Worm (Caenorhabditis elegans) whole organism, midembryonic: Measurements from ENCODE around the gene K08D8.11.

Source experiments
- T22C8.4 ChIP-seq: fragments of 200-800 bp; sonication (Bioruptor generic); IDR thresholded peaks from 2 replicates; pipeline ENCODE4 v1.3.6; 2022; ENCODE audit warnings: missing genetic modification characterization, missing compliant biosample characterization
- cog-1 ChIP-seq: sonication (generic microtip); optimal IDR thresholded peaks from 2 replicates; lab custom pipeline; 2016; ENCODE audit warnings: missing genetic modification characterization, missing compliant biosample characterization
- flt-1 ChIP-seq: fragments of 200-800 bp; sonication (Bioruptor generic); IDR thresholded peaks from 2 replicates; pipeline ENCODE4 v1.3.6; 2022; ENCODE audit warnings: missing genetic modification characterization, missing compliant biosample characterization
- klf-2 ChIP-seq: fragments of 200-800 bp; sonication (Bioruptor generic); conservative IDR thresholded peaks from 2 replicates; pipeline ENCODE4 v1.3.6; 2022; ENCODE audit warnings: missing genetic modification reagents, missing genetic modification characterization, missing compliant biosample characterization
- med-1 ChIP-seq: sonication (generic microtip); optimal IDR thresholded peaks from 2 replicates; lab custom pipeline; 2017; ENCODE audit warnings: missing genetic modification characterization, mild to moderate bottlenecking, missing compliant biosample characterization, antibody characterized with exemption, missing genetic modification reagents; ENCODE audit not compliant: insufficient read depth
- ref-1 ChIP-seq: fragments of 200-800 bp; sonication (Bioruptor generic); conservative IDR thresholded peaks from 2 replicates; pipeline ENCODE4 v1.3.6; 2022; ENCODE audit warnings: missing genetic modification reagents, missing genetic modification characterization, missing compliant biosample characterization
- tab-1 ChIP-seq: fragments of 200-800 bp; sonication (Bioruptor generic); IDR thresholded peaks from 2 replicates; pipeline ENCODE4 v1.3.6; 2022; ENCODE audit warnings: missing genetic modification characterization, missing compliant biosample characterization
- ztf-23 ChIP-seq: fragments of 200-800 bp; sonication (Bioruptor generic); IDR thresholded peaks from 2 replicates; pipeline ENCODE4 v1.3.6; 2022; ENCODE audit warnings: missing genetic modification reagents, missing genetic modification characterization, missing compliant biosample characterization
- ztf-29 ChIP-seq: fragments of 200-800 bp; sonication (Bioruptor generic); IDR thresholded peaks from 2 replicates; pipeline ENCODE4 v1.3.6; 2022; ENCODE audit warnings: missing genetic modification reagents, missing genetic modification characterization, missing compliant biosample characterization

The K08D8.11 gene

ce11 chrIV:12894996-12895395, at the start of gene K08D8.11:
Gene K08D8.11, plus strand, starts transcription at chrIV:12895296.
- no peak for TF ChIP-seq ztf-23 (GFP tag; lab: Robert Waterston, UW)
- TF ChIP-seq cog-1: no peak
- TF ChIP-seq T22C8.4 (GFP tag; lab: Robert Waterston, UW): no peak

DNA sequence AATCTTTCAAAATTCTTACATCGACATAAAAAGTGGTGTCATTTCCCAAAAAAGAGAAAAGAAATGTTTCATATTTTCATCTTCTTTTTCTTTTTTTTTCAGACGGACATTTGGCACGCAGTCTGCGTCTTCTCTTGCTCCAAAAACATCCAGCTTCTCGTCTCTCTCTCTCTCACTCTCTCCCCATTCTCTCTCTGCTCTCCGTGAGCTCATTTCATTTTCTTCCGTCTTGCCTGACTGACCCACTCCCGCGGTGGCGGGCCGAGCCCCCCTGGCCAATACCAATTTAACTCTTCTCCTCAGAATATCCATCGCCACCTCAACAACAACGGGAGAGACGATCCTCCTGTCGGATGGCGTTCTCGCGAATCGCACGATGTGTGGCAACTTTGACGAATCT, 49.5 kb upstream of the K08D8.11 start, which contains the start of gene txt-19:
txt-19 (plus strand) TSS at position 304 of the 400 bp plus-strand sequence.
- TF ChIP-seq ztf-29 (no peak), ref-1 (GFP tag; lab: Robert Waterston, UW) (no peak), tab-1 (no peak), med-1 (GFP tag; lab: Kevin White, UChicago) (no peak), ztf-23 (GFP tag; lab: Robert Waterston, UW) (no peak), flt-1 (no peak), cog-1 (no peak), T22C8.4 (GFP tag; lab: Robert Waterston, UW) (no peak), klf-2 (GFP tag; lab: Robert Waterston, UW) (no peak)

DNA sequence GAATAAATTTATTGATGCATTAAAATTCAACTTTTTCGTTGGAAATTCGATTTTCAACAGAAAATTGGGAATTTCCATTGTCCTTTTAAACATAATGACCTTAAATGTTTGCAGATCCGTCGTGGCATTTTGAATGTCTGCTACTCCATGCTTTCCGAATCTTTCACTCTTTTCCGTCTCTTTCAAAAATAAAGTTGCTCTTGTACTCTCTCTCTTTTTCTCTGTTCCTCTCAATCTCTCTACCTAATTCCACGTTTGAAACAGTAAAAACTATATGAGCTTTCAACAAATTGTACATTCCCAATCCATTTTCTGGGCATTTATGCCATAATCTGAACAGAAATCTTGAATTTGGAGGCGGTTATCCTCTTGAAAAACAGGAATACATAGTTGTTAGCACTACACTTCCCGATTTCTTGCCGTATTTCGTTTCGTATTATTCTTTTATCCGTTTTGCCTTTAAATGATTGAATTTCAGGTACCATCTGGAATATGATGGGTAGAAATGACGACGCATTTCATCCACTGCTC, 46.0 kb upstream of the K08D8.11 start, which contains the start of gene srf-3:
srf-3 (plus strand) TSS at position 481 of the 531 bp plus-strand sequence.
- TF ChIP-seq ztf-29 (no peak), ref-1 (GFP tag; lab: Robert Waterston, UW) (no peak), med-1 (GFP tag; lab: Kevin White, UChicago) (no peak), klf-2 (GFP tag; lab: Robert Waterston, UW) (no peak), T22C8.4 (GFP tag; lab: Robert Waterston, UW) (no peak), tab-1 (no peak), ztf-23 (GFP tag; lab: Robert Waterston, UW) (no peak), flt-1 (no peak), cog-1 (no peak)

DNA sequence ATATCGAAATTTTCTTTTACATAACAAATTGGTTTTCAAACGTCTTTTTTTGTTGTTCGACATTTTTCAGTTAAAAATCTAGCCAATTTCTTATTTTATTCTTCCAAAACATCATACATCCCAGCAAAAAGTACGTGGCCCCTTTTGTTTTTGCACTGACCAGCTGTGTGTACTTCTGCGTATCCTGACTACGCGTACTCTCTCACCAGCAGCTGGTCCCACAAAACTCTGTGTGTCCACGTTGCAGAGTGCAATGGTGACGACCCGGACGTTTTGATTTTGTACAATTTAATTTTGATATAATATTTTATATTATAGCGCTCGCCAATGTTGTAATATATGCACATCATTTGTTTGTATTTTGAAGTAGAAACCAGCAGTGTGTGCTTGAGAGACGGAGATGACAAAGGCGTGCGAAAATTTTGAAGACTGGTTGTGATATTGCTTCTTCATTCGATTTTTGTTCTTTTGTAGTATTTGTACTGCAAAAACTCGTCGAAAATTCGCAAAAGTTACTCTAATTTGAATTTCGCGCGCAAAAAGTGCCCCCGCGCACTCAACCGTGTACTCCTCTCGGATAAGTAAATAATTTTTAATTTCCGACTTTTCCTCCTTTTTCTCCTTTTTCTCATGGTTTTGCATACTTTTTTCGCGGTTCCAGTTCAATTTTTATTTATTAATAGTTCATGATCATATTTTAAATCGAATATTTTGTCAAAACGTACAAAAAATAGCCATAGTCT, 40.6 kb upstream of the K08D8.11 start:
- TF ChIP-seq ztf-23 (GFP tag; lab: Robert Waterston, UW) (no peak), cog-1 (no peak), flt-1 (no peak), tab-1 (no peak), T22C8.4 (GFP tag; lab: Robert Waterston, UW) (no peak)

ce11 chrIV:12855248-12855647, 39.8 kb upstream of the K08D8.11 start, which contains the start of gene nstp-5:
Gene nstp-5, plus strand, starts transcription at chrIV:12855548.
- TF ChIP-seq flt-1: no peak
- TF ChIP-seq med-1 (GFP tag; lab: Kevin White, UChicago): no peak
- no peak for TF ChIP-seq cog-1
- no peak for TF ChIP-seq ztf-23 (GFP tag; lab: Robert Waterston, UW)
- TF ChIP-seq ref-1 (GFP tag; lab: Robert Waterston, UW): no peak
- TF ChIP-seq klf-2 (GFP tag; lab: Robert Waterston, UW): no peak
- no peak for TF ChIP-seq ztf-29
- no peak for TF ChIP-seq T22C8.4 (GFP tag; lab: Robert Waterston, UW)
- no peak for TF ChIP-seq tab-1

DNA sequence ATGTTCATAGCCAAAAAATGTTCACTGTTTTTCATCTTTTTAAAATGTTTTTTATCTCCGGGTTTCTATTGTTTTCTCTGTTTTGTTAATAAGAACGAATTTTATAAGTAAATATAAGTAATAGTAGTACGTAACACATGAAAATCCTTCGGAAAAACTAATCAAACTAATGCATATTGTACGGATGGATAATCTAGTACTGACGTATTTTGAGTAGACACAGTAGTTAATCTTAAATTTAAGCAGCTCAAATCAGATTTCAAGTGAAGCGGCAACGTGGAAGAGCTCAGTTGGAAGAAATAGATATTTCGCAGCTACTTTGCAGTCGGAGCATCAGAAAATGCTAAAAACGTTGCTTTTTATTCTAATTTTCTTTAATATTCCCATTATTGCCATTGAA, 35.3 kb upstream of the K08D8.11 start, which contains the start of gene gcy-18:
gcy-18 (plus strand) TSS at position 301 of the 400 bp plus-strand sequence.
- TF ChIP-seq cog-1 (no peak), tab-1 (no peak), flt-1 (no peak), med-1 (GFP tag; lab: Kevin White, UChicago) (no peak), ref-1 (GFP tag; lab: Robert Waterston, UW) (no peak), ztf-23 (GFP tag; lab: Robert Waterston, UW) (no peak), ztf-29 (no peak), T22C8.4 (GFP tag; lab: Robert Waterston, UW) (no peak), klf-2 (GFP tag; lab: Robert Waterston, UW) (no peak)

DNA sequence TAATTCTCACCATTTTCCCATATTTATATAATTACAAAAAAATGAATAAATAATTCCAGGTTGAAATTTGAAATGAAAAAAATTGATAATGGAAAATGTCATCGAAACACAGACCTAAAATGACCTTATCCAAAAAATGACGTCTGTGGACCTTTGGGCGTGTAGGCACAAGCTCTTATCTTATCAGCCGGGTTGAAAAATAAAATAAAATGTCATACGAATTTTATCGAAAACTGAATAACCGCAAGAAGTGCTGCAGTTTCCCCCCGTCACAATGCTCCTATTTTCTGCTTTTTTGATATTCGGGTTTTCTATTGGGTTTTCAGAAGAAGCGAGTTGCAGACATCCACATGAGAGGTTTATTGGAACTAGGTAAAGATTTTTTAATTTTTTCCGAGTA, 29.2 kb upstream of the K08D8.11 start, which contains the start of gene clec-186:
clec-186 (plus strand) TSS at position 226 of the 400 bp plus-strand sequence.
- TF ChIP-seq T22C8.4 (GFP tag; lab: Robert Waterston, UW) (no peak), ztf-29 (no peak), cog-1 (no peak), ztf-23 (GFP tag; lab: Robert Waterston, UW) (no peak), klf-2 (GFP tag; lab: Robert Waterston, UW) (no peak), ref-1 (GFP tag; lab: Robert Waterston, UW) (no peak)

ce11 chrIV:12869383-12869782, 25.7 kb upstream of the K08D8.11 start:
- TF ChIP-seq cog-1: no peak
- no peak for TF ChIP-seq med-1 (GFP tag; lab: Kevin White, UChicago)
- TF ChIP-seq ztf-29: no peak
- no peak for TF ChIP-seq T22C8.4 (GFP tag; lab: Robert Waterston, UW)
- no peak for TF ChIP-seq ref-1 (GFP tag; lab: Robert Waterston, UW)
- no peak for TF ChIP-seq klf-2 (GFP tag; lab: Robert Waterston, UW)
- TF ChIP-seq flt-1: no peak
- TF ChIP-seq tab-1: no peak
- TF ChIP-seq ztf-23 (GFP tag; lab: Robert Waterston, UW): no peak

- no peak for TF ChIP-seq klf-2 (GFP tag; lab: Robert Waterston, UW)
- no peak for TF ChIP-seq tab-1
- TF ChIP-seq ztf-23 (GFP tag; lab: Robert Waterston, UW): no peak
- no peak for TF ChIP-seq flt-1
- no peak for TF ChIP-seq ref-1 (GFP tag; lab: Robert Waterston, UW)
- TF ChIP-seq cog-1: no peak
Observed at ce11 chrIV:12869812-12870211, 25.3 kb upstream of the K08D8.11 start.

ce11 chrIV:12870315-12870714, 24.8 kb upstream of the K08D8.11 start:
- TF ChIP-seq med-1 (GFP tag; lab: Kevin White, UChicago): no peak
- no peak for TF ChIP-seq tab-1
- TF ChIP-seq ref-1 (GFP tag; lab: Robert Waterston, UW): no peak
- TF ChIP-seq T22C8.4 (GFP tag; lab: Robert Waterston, UW): no peak
- no peak for TF ChIP-seq ztf-29
- no peak for TF ChIP-seq ztf-23 (GFP tag; lab: Robert Waterston, UW)
- TF ChIP-seq flt-1: no peak
- TF ChIP-seq cog-1: no peak
- TF ChIP-seq klf-2 (GFP tag; lab: Robert Waterston, UW): no peak
